Fruit fly (Drosophila melanogaster) whole organism, wandering third instar larva: ENCODE results near the gene Axs.
A peak's percentile ranks its signal among the peaks of the same experiment; 100 is the strongest.

Experiments
- Abd-B ChIP-seq: fragments of >200 bp; optimal IDR thresholded peaks from 2 replicates; lab custom pipeline; 2017; ENCODE audit warnings: missing biosample characterization, missing genetic modification characterization
- CG9705 ChIP-seq: fragments of 200-800 bp; sonication (Bioruptor generic); optimal IDR thresholded peaks from 2 replicates; lab custom pipeline; 2018; ENCODE audit warnings: missing biosample characterization, mild to moderate bottlenecking, missing genetic modification characterization
- CrebA ChIP-seq: fragments of 200-800 bp; sonication (Bioruptor generic); optimal IDR thresholded peaks from 2 replicates; lab custom pipeline; 2016; ENCODE audit warnings: missing biosample characterization, mild to moderate bottlenecking, missing genetic modification characterization, borderline replicate concordance
- Dif ChIP-seq: fragments of 200-275, 200-300 bp; sonication (Bioruptor generic); optimal IDR thresholded peaks from 2 replicates; lab custom pipeline; 2018; ENCODE audit warnings: missing biosample characterization, missing genetic modification characterization; ENCODE audit not compliant: partially characterized antibody
- GATAd ChIP-seq: sonication (Bioruptor generic); optimal IDR thresholded peaks from 2 replicates; lab custom pipeline; 2016; ENCODE audit warnings: missing biosample characterization, missing genetic modification characterization
- HLH106 ChIP-seq: fragments of 200-800 bp; optimal IDR thresholded peaks from 3 replicates; lab custom pipeline; 2019; ENCODE audit warnings: missing biosample characterization, mild to moderate bottlenecking, missing genetic modification characterization, moderate library complexity
- Hr78 ChIP-seq: fragments of >200 bp; optimal IDR thresholded peaks from 2 replicates; lab custom pipeline; 2017; ENCODE audit warnings: missing biosample characterization, missing genetic modification characterization
- Hr83 ChIP-seq: fragments of 200-300 bp; sonication (Bioruptor generic); optimal IDR thresholded peaks from 2 replicates; lab custom pipeline; 2016; ENCODE audit warnings: missing biosample characterization, mild to moderate bottlenecking, missing genetic modification characterization, moderate library complexity; ENCODE audit not compliant: poor library complexity, severe bottlenecking
- Jra ChIP-seq: sonication (Bioruptor generic); optimal IDR thresholded peaks from 2 replicates; lab custom pipeline; 2016; ENCODE audit warnings: missing biosample characterization, missing genetic modification characterization
- Mio ChIP-seq: sonication (Bioruptor generic); optimal IDR thresholded peaks from 2 replicates; lab custom pipeline; 2016; ENCODE audit warnings: missing biosample characterization, missing genetic modification characterization
- Myc ChIP-seq: fragments of >200 bp; optimal IDR thresholded peaks from 2 replicates; lab custom pipeline; 2017
- N ChIP-seq: fragments of >200 bp; optimal IDR thresholded peaks from 2 replicates; lab custom pipeline; 2018; ENCODE audit warnings: missing biosample characterization, missing external identifiers, missing genetic modification characterization
- OdsH ChIP-seq: fragments of 200-800 bp; sonication (Bioruptor generic); optimal IDR thresholded peaks from 2 replicates; lab custom pipeline; 2016; ENCODE audit warnings: missing biosample characterization, mild to moderate bottlenecking, missing genetic modification characterization
- Rel ChIP-seq, 2 experiments: fragments of 200-800 bp; sonication (Bioruptor generic) in 1 of 2; optimal IDR thresholded peaks; 2 replicates in 1 of 2; 3 replicates in 1 of 2; lab custom pipeline; 2016 to 2019; ENCODE audit warnings: mild to moderate bottlenecking in 2 of 2, missing biosample characterization in 2 of 2, missing genetic modification characterization in 2 of 2, moderate library complexity in 1 of 2
- Sp1 ChIP-seq: fragments of 200-800 bp; sonication (Bioruptor generic); optimal IDR thresholded peaks from 3 replicates; lab custom pipeline; 2019; ENCODE audit warnings: missing biosample characterization, mild to moderate bottlenecking, missing genetic modification characterization, moderate library complexity
- br ChIP-seq: fragments of 200-800 bp; sonication (Bioruptor generic); optimal IDR thresholded peaks from 2 replicates; lab custom pipeline; 2016; ENCODE audit warnings: missing biosample characterization, missing genetic modification characterization
- dl ChIP-seq, 2 experiments: fragments of 175-275, 200-275 bp in 1 of 2; fragments of 200-275 bp in 1 of 2; sonication (Bioruptor generic); optimal IDR thresholded peaks; lab custom pipeline; 2018; ENCODE audit warnings: mild to moderate bottlenecking in 2 of 2, missing biosample characterization in 2 of 2, missing genetic modification characterization in 2 of 2, moderate library complexity in 2 of 2; ENCODE audit not compliant: partially characterized antibody in 2 of 2, insufficient read depth in 1 of 2
- dmrt93B ChIP-seq: fragments of 200-800 bp; sonication (Bioruptor generic); optimal IDR thresholded peaks from 2 replicates; lab custom pipeline; 2018; ENCODE audit warnings: missing biosample characterization, mild to moderate bottlenecking, missing genetic modification characterization
- dsf ChIP-seq: sonication (Bioruptor generic); optimal IDR thresholded peaks from 2 replicates; lab custom pipeline; 2016; ENCODE audit warnings: missing biosample characterization, missing genetic modification characterization, borderline replicate concordance
- fru ChIP-seq: fragments of 200-800 bp; sonication (Bioruptor generic); optimal IDR thresholded peaks from 3 replicates; lab custom pipeline; 2016; ENCODE audit warnings: missing biosample characterization, mild to moderate bottlenecking, missing genetic modification characterization
- jim ChIP-seq: fragments of 175-275, 200-325 bp; sonication (Bioruptor generic); optimal IDR thresholded peaks from 2 replicates; lab custom pipeline; 2016; ENCODE audit warnings: missing biosample characterization, mild to moderate bottlenecking, missing genetic modification characterization
- lola ChIP-seq: fragments of >200 bp; optimal IDR thresholded peaks from 2 replicates; lab custom pipeline; 2017; ENCODE audit warnings: missing biosample characterization, missing genetic modification characterization
- pan ChIP-seq: fragments of >200 bp; optimal IDR thresholded peaks from 2 replicates; lab custom pipeline; 2017
- psq ChIP-seq: fragments of 200-800 bp; sonication (Bioruptor generic); optimal IDR thresholded peaks from 3 replicates; lab custom pipeline; 2017; ENCODE audit warnings: missing biosample characterization, mild to moderate bottlenecking, missing genetic modification characterization, moderate library complexity
- rgr ChIP-seq: fragments of 200-800 bp; sonication (Bioruptor generic); optimal IDR thresholded peaks from 3 replicates; lab custom pipeline; 2016; ENCODE audit warnings: missing biosample characterization, mild to moderate bottlenecking, missing genetic modification characterization
- sv ChIP-seq: fragments of 200-800 bp; sonication (Bioruptor generic); optimal IDR thresholded peaks from 3 replicates; lab custom pipeline; 2016; ENCODE audit warnings: missing biosample characterization, missing genetic modification characterization
- tai ChIP-seq: sonication (Bioruptor generic); optimal IDR thresholded peaks from 2 replicates; lab custom pipeline; 2016; ENCODE audit warnings: missing biosample characterization, missing genetic modification characterization

Axs gene

DNA sequence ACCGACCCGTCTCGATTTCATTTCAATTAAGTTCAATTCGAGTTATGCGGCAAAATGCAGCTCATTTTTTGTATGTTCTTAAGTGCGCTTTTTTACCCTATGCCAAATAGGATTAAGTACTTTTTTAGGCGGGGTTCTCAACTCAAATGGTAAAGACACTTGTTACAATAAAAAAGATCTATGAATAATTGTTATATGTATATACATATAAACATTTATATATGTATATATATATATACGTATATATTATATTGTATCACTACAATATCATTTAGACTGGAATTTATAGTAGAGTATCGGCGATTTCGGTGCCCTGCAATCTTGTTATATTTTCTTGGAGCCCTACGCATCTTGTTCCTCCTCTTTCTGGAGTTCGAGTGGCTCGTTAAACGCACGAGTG, 6.3 kb upstream of the Axs start:
- TF ChIP-seq Myc (lab: Kevin White, UChicago) (no peak), Hr83 (GFP tag; lab: Kevin White, UChicago) (no peak), rgr (GFP tag; lab: Kevin White, UChicago) (no peak), GATAd (no peak), br (GFP tag; lab: Kevin White, UChicago) (no peak), Mio (GFP tag; lab: Kevin White, UChicago) (no peak), dsf (GFP tag; lab: Kevin White, UChicago) (no peak), psq (GFP tag; lab: Kevin White, UChicago) (no peak), jim (GFP tag; lab: Kevin White, UChicago) (no peak), sv (GFP tag; lab: Kevin White, UChicago) (no peak)

DNA sequence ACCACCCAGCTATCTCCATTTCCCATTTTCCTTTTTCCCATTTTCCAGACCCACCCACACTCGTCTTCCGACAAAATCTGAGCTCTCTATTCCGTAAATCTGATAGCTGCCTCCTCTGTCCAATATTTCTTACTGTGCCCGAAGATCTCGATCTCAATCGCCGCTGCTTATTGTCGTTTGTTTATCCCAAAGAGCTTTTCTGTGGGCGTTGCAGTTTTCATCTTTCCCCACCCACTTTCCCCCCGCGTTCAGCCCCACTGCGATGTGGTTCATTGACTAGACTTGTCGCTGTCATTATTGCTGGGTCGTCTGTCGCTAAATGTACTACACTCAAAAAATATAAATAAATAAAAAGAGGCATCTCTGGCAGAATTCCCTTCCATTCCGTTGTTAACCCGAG, 5.6 kb upstream of the Axs start:
- TF ChIP-seq fru (GFP tag; lab: Kevin White, UChicago): no peak
- no peak for TF ChIP-seq Myc (lab: Kevin White, UChicago)
- TF ChIP-seq Abd-B (GFP tag; lab: Kevin White, UChicago): no peak
- TF ChIP-seq Mio (GFP tag; lab: Kevin White, UChicago): no peak
- TF ChIP-seq dl (GFP tag; optimal IDR thresholded peaks at IDR 0.05; lab: Kevin White, UChicago; ENCODE audit: insufficient read depth in 1 of 2, partially characterized antibody in 2 of 2): no peak
- no peak for TF ChIP-seq psq (GFP tag; lab: Kevin White, UChicago)
- TF ChIP-seq, all 38 proteins: peak for 0

DNA sequence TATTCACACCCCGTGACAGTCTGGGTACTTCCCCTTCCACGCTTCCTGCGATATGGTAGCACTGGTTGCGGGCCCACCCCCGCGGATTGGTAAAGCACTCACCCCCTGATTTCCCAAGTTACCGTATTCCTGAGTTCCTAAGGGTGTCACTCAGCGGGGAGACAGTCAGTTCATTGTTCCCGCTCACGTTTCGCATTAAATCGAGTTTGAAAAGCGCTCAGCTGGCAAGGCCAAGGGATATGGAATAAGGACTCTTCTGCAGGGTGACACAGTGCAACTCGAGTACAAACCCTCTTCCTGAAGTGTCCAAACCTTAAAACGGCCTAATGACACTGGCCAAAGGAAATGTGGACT, 4.4 kb upstream of the Axs start:
- TF ChIP-seq dl (GFP tag; optimal IDR thresholded peaks at IDR 0.05; lab: Kevin White, UChicago; ENCODE audit: insufficient read depth in 1 of 2, partially characterized antibody in 2 of 2) (no peak), Rel (GFP tag; optimal IDR thresholded peaks at IDR 0.05; lab: Kevin White, UChicago) (no peak), Rel (tag; optimal IDR thresholded peaks at IDR 0.05; lab: Kevin White, UChicago) (peak; percentile 50)

dm6 chrX:16687400-16688105, 3.9 kb upstream of the Axs start:
- no peak for TF ChIP-seq psq (GFP tag; lab: Kevin White, UChicago)
- TF ChIP-seq CG9705 (GFP tag; lab: Kevin White, UChicago): no peak
- TF ChIP-seq Dif (GFP tag; lab: Kevin White, UChicago): no peak
- no peak for TF ChIP-seq CrebA (GFP tag; lab: Kevin White, UChicago)
- no peak for TF ChIP-seq sv (GFP tag; lab: Kevin White, UChicago)
- TF ChIP-seq Abd-B (GFP tag; lab: Kevin White, UChicago): no peak
- no peak for TF ChIP-seq HLH106
- TF ChIP-seq lola (GFP tag; lab: Kevin White, UChicago): no peak
- no peak for TF ChIP-seq Hr83 (GFP tag; lab: Kevin White, UChicago)
- no peak for TF ChIP-seq Rel (GFP tag; optimal IDR thresholded peaks at IDR 0.05; lab: Kevin White, UChicago)
- no peak for TF ChIP-seq Rel (tag; optimal IDR thresholded peaks at IDR 0.05; lab: Kevin White, UChicago)
- TF ChIP-seq N (GFP tag; lab: Kevin White, UChicago): no peak
- no peak for TF ChIP-seq GATAd
- no peak for TF ChIP-seq dmrt93B
- TF ChIP-seq br (GFP tag; lab: Kevin White, UChicago): no peak
- TF ChIP-seq Hr78 (GFP tag; lab: Kevin White, UChicago): no peak
- TF ChIP-seq Jra (GFP tag; lab: Kevin White, UChicago): no peak
- TF ChIP-seq pan (lab: Kevin White, UChicago): no peak
- no peak for TF ChIP-seq rgr (GFP tag; lab: Kevin White, UChicago)

- TF ChIP-seq tai (no peak), Myc (lab: Kevin White, UChicago) (no peak), N (GFP tag; lab: Kevin White, UChicago) (no peak), CrebA (GFP tag; lab: Kevin White, UChicago) (no peak), rgr (GFP tag; lab: Kevin White, UChicago) (no peak), CG9705 (GFP tag; lab: Kevin White, UChicago) (no peak), pan (lab: Kevin White, UChicago) (no peak), Hr78 (GFP tag; lab: Kevin White, UChicago) (no peak), Sp1 (GFP tag; lab: Kevin White, UChicago) (no peak), OdsH (GFP tag; lab: Kevin White, UChicago) (no peak), Hr83 (GFP tag; lab: Kevin White, UChicago) (no peak), Mio (GFP tag; lab: Kevin White, UChicago) (no peak), fru (GFP tag; lab: Kevin White, UChicago) (no peak), GATAd (no peak), dl (GFP tag; optimal IDR thresholded peaks at IDR 0.05; lab: Kevin White, UChicago; ENCODE audit: insufficient read depth in 1 of 2, partially characterized antibody in 2 of 2) (no peak), Jra (GFP tag; lab: Kevin White, UChicago) (no peak), jim (GFP tag; lab: Kevin White, UChicago) (no peak), lola (GFP tag; lab: Kevin White, UChicago) (no peak)
These were observed 4.8 kb downstream of the Axs start, which contains the start of the genes CG13010 and sing for dm6 chrX:16678845-16679347. CG13010 (minus strand) TSS chrX:16678945. sing (plus strand) TSS chrX:16679297.
